Fruit fly (Drosophila melanogaster) S2 (cell line): ENCODE results near the gene Arl8.
"Not testable (repeated sequence)": the region's sequence is repeated elsewhere in the genome, so short reads cannot be mapped to it uniquely, and the experiment has no call there.

ENCODE experiments used
- CG8478 ChIP-seq: fragments of >200 bp; optimal IDR thresholded peaks from 2 replicates; lab custom pipeline; 2018
- CTCF ChIP-seq, 2 experiments: fragments of >200 bp; optimal IDR thresholded peaks; 2 replicates each; lab custom pipeline; 2018

DNA sequence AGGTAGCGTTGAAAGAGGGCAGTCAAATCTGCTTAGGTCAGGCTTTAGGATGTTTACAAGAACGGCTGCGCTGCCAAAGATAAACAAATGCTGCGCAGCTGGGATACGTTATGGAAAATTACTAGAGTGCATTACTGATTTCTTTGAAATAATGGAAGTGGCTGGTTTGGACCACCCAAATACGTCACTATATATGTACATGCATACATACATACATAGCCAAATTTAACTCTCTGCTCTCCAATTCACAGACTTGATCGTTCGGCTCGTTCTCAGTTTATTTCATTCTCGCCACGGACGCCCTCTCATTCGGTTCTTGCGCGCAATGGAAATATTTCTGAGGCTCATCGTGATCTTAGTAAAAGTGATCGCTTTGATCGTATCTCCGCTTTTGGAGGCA is 32.6 kb upstream of the Arl8 start, which contains the start of gene CG7900:
- TF ChIP-seq CG8478 (lab: Kevin White, UChicago); CTCF (optimal IDR thresholded peaks at IDR 0.05; lab: Kevin White, UChicago): not testable (repeated sequence)
